Worm (Caenorhabditis elegans) whole organism, L2 larva: Measurements from ENCODE around the gene T10B9.14.

Experiments used
- aly-2 ChIP-seq: fragments of 150-350 bp; optimal IDR thresholded peaks from 2 replicates; lab custom pipeline; 2014; ENCODE audit warnings: missing biosample characterization, missing genetic modification characterization
- ama-1 ChIP-seq: fragments of 150-350 bp; optimal IDR thresholded peaks from 2 replicates; lab custom pipeline; 2018; ENCODE audit warnings: inconsistent platforms
- ceh-16 ChIP-seq: fragments of 150-350 bp; optimal IDR thresholded peaks from 2 replicates; lab custom pipeline; 2014; ENCODE audit warnings: missing biosample characterization, missing genetic modification characterization
- ceh-82 ChIP-seq: fragments of 150-350 bp; optimal IDR thresholded peaks from 2 replicates; lab custom pipeline; 2014; ENCODE audit warnings: missing biosample characterization, missing genetic modification characterization
- egl-27 ChIP-seq: sonication (generic microtip); optimal IDR thresholded peaks from 3 replicates; lab custom pipeline; 2017; ENCODE audit warnings: missing biosample characterization, missing genetic modification reagents, missing genetic modification characterization
- lsy-2 ChIP-seq, 2 experiments: fragments of 150-350 bp in 1 of 2; sonication (generic microtip) in 1 of 2; optimal IDR thresholded peaks; 2 replicates each; lab custom pipeline; 2014 to 2017; ENCODE audit warnings: missing biosample characterization in 2 of 2, missing genetic modification characterization in 2 of 2
- nhr-11 ChIP-seq: fragments of 150-350 bp; optimal IDR thresholded peaks from 2 replicates; lab custom pipeline; 2014; ENCODE audit warnings: missing biosample characterization, missing genetic modification characterization
- nhr-237 ChIP-seq: fragments of 150-350 bp; optimal IDR thresholded peaks from 2 replicates; lab custom pipeline; 2014; ENCODE audit warnings: missing biosample characterization, missing genetic modification characterization
- nhr-6 ChIP-seq: fragments of 150-350 bp; optimal IDR thresholded peaks from 2 replicates; lab custom pipeline; 2014; ENCODE audit warnings: missing biosample characterization, missing genetic modification characterization
- peb-1 ChIP-seq: fragments of 150-350 bp; optimal IDR thresholded peaks from 2 replicates; lab custom pipeline; 2014; ENCODE audit warnings: missing biosample characterization, missing genetic modification characterization
- skn-1 ChIP-seq: sonication (generic microtip); optimal IDR thresholded peaks from 2 replicates; lab custom pipeline; 2017; ENCODE audit warnings: missing biosample characterization, missing genetic modification characterization
- unc-39 ChIP-seq: fragments of 150-350 bp; optimal IDR thresholded peaks from 2 replicates; lab custom pipeline; 2014; ENCODE audit warnings: missing biosample characterization, missing genetic modification characterization
- ztf-11 ChIP-seq: sonication (generic microtip); optimal IDR thresholded peaks from 2 replicates; lab custom pipeline; 2017; ENCODE audit warnings: missing biosample characterization, missing genetic modification characterization

- TF ChIP-seq ama-1 (no peak), nhr-237 (tag; lab: Kevin White, UChicago) (no peak), nhr-11 (tag; lab: Kevin White, UChicago) (no peak), ceh-82 (tag; lab: Kevin White, UChicago) (no peak), skn-1 (no peak), ceh-16 (tag; lab: Kevin White, UChicago) (no peak), aly-2 (tag; lab: Kevin White, UChicago) (no peak), nhr-6 (tag; lab: Kevin White, UChicago) (no peak), peb-1 (tag; lab: Kevin White, UChicago) (no peak), unc-39 (no peak), ztf-11 (tag; lab: Kevin White, UChicago) (no peak), lsy-2 (tag; optimal IDR thresholded peaks at IDR 0.05; lab: Kevin White, UChicago) (no peak), egl-27 (tag; lab: Kevin White, UChicago) (no peak)
These were observed 6.4 kb downstream of the T10B9.14 start, which contains the start of gene T10B9.9 for ce11 chrII:9775790-9776189.
